Fruit fly (Drosophila melanogaster): ENCODE results near the gene sip3.

DNA sequence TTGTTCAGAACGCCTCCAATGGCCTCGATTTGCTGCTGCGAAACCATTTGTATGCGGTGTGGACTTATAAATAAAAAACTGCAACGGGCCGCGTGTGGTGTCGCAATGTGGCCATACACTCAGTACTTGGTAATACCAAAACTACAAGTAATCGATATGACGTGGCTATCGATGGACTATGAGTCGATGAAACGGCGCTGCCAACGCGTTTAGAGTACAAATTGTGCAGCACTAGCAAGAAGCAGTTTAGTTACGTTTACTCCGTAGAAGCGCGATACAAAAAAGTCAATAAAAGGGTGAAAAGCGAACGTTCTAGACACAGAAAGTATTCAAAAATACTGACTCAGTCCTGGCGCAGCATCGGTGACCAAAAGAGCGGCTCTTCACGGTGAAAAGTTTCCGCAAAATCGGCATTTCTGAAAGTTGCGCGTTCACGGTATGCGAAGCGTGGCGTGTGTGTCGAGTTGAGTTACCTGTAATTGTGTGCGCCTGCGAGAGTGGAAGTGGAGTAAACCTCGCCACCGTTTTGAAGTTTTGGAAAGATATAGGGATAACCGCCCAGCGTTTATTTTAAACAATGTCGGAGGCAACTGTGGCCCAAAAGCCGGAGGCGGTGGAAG lies 24.5 kb upstream of the sip3 start, which contains the start of the genes nero and CG1910:
- TF ChIP-seq CG7045 (GFP tag; optimal IDR thresholded peaks at IDR 0.05) = no peak
- no peak for TF ChIP-seq cnc (optimal IDR thresholded peaks at IDR 0.05)
- peak; percentile 96 for TF ChIP-seq Mnt (GFP tag; optimal IDR thresholded peaks at IDR 0.05)
- peak; percentile 85 for TF ChIP-seq tj (GFP tag; optimal IDR thresholded peaks at IDR 0.05)
- TF ChIP-seq pad (GFP tag; optimal IDR thresholded peaks at IDR 0.05) = no peak
- TF ChIP-seq ovo (GFP tag; optimal IDR thresholded peaks at IDR 0.05) = no peak
- peak; percentile 18 for TF ChIP-seq CG1620 (GFP tag; optimal IDR thresholded peaks at IDR 0.05)
- no peak for TF ChIP-seq CG33017 (tag; optimal IDR thresholded peaks at IDR 0.05)
- TF ChIP-seq cic (GFP tag; optimal IDR thresholded peaks at IDR 0.05) = no peak
- peak; percentile 54 for TF ChIP-seq CG7101 (tag; optimal IDR thresholded peaks at IDR 0.05)
- TF ChIP-seq Clk (GFP tag; optimal IDR thresholded peaks at IDR 0.05) = no peak
- TF ChIP-seq Hr96 (GFP tag; optimal IDR thresholded peaks at IDR 0.05) = no peak
- no peak for TF ChIP-seq CG5204 (GFP tag; optimal IDR thresholded peaks at IDR 0.05)

Measured in whole organism, adult.